Worm (Caenorhabditis elegans) whole organism, young adult: ENCODE results near the gene hex-1.
A peak's percentile ranks its signal among the peaks of the same experiment; 100 is the strongest.

Source experiments
- B0019.2 ChIP-seq: fragments of 200-800 bp; sonication (Bioruptor generic); conservative IDR thresholded peaks from 2 replicates; pipeline ENCODE4 v1.3.6; 2022; ENCODE audit warnings: missing genetic modification reagents, missing genetic modification characterization, missing compliant biosample characterization
- F23B12.7 ChIP-seq: sonication (generic microtip); optimal IDR thresholded peaks from 2 replicates; lab custom pipeline; 2017; ENCODE audit warnings: missing genetic modification characterization, mild to moderate bottlenecking, missing compliant biosample characterization, antibody characterized with exemption, moderate library complexity; ENCODE audit not compliant: insufficient read depth
- F37B4.10 ChIP-seq: fragments of 200-800 bp; sonication (Bioruptor generic); IDR thresholded peaks from 2 replicates; pipeline ENCODE4 v1.3.6; 2022; ENCODE audit warnings: missing genetic modification characterization, missing compliant biosample characterization
- F49E8.2 ChIP-seq: sonication (generic microtip); optimal IDR thresholded peaks from 3 replicates; lab custom pipeline; 2017; ENCODE audit warnings: missing genetic modification characterization, mild to moderate bottlenecking, missing compliant biosample characterization, antibody characterized with exemption, moderate library complexity; ENCODE audit not compliant: insufficient read depth
- K11D2.4 ChIP-seq: fragments of 200-800 bp; sonication (Bioruptor generic); IDR thresholded peaks from 2 replicates; pipeline ENCODE4 v1.3.6; 2022; ENCODE audit warnings: missing genetic modification reagents, missing genetic modification characterization, missing compliant biosample characterization
- K12H6.12 ChIP-seq: fragments of 200-800 bp; sonication (Bioruptor generic); optimal IDR thresholded peaks from 2 replicates; lab custom pipeline; 2018; ENCODE audit warnings: mild to moderate bottlenecking, missing genetic modification characterization, missing compliant biosample characterization
- T07F8.4 ChIP-seq: sonication (generic microtip); optimal IDR thresholded peaks from 2 replicates; lab custom pipeline; 2016; ENCODE audit warnings: mild to moderate bottlenecking, missing genetic modification characterization, moderate library complexity, missing compliant biosample characterization
- Y53G8AR.9 ChIP-seq: fragments of 200-800 bp; sonication (Bioruptor generic); conservative IDR thresholded peaks from 2 replicates; pipeline ENCODE4 v1.3.6; 2022; ENCODE audit warnings: missing genetic modification reagents, missing genetic modification characterization, missing compliant biosample characterization
- Y56A3A.18 ChIP-seq: fragments of 200-800 bp; sonication (Bioruptor generic); IDR thresholded peaks from 2 replicates; pipeline ENCODE4 v1.3.6; 2022; ENCODE audit warnings: missing genetic modification reagents, missing genetic modification characterization, missing compliant biosample characterization
- Y67H2A.10 ChIP-seq: fragments of 200-800 bp; sonication (Bioruptor generic); conservative IDR thresholded peaks from 2 replicates; pipeline ENCODE4 v1.3.6; 2022; ENCODE audit warnings: missing genetic modification reagents, missing genetic modification characterization, missing compliant biosample characterization
- ZK185.1 ChIP-seq: sonication (generic microtip); optimal IDR thresholded peaks from 2 replicates; lab custom pipeline; 2016; ENCODE audit warnings: mild to moderate bottlenecking, missing genetic modification characterization, missing compliant biosample characterization; ENCODE audit not compliant: poor library complexity, severe bottlenecking
- ama-1 ChIP-seq, 3 experiments: fragments of 150-350 bp in 1 of 3; sonication (generic microtip) in 2 of 3; optimal IDR thresholded peaks; 2 replicates each; lab custom pipeline; 2014 to 2018; ENCODE audit warnings: missing biosample characterization in 2 of 3, missing genetic modification characterization in 2 of 3, missing genetic modification reagents in 2 of 3
- aptf-3 ChIP-seq: fragments of 200-800 bp; sonication (Bioruptor generic); IDR thresholded peaks from 2 replicates; pipeline ENCODE4 v1.3.6; 2022; ENCODE audit warnings: missing genetic modification characterization, missing compliant biosample characterization
- bed-1 ChIP-seq: fragments of 200-800 bp; sonication (Bioruptor generic); IDR thresholded peaks from 2 replicates; pipeline ENCODE4 v1.3.6; 2022; ENCODE audit warnings: missing genetic modification reagents, missing genetic modification characterization, missing compliant biosample characterization
- ceh-100 ChIP-seq: fragments of 200-800 bp; sonication (Bioruptor generic); IDR thresholded peaks from 2 replicates; pipeline ENCODE4 v1.3.6; 2022; ENCODE audit warnings: missing genetic modification reagents, missing genetic modification characterization, missing compliant biosample characterization
- ceh-79 ChIP-seq: sonication (generic microtip); optimal IDR thresholded peaks from 2 replicates; lab custom pipeline; 2017; ENCODE audit warnings: mild to moderate bottlenecking, missing genetic modification characterization, missing compliant biosample characterization
- ceh-91 ChIP-seq: fragments of 200-800 bp; sonication (Bioruptor generic); IDR thresholded peaks from 2 replicates; pipeline ENCODE4 v1.3.6; 2022; ENCODE audit warnings: missing genetic modification reagents, missing genetic modification characterization, missing compliant biosample characterization
- dpff-1 ChIP-seq: sonication (generic microtip); optimal IDR thresholded peaks from 2 replicates; lab custom pipeline; 2017; ENCODE audit warnings: mild to moderate bottlenecking, missing genetic modification characterization, missing compliant biosample characterization
- dpl-1 ChIP-seq: fragments of 150-350 bp; optimal IDR thresholded peaks from 2 replicates; lab custom pipeline; 2014; ENCODE audit warnings: missing biosample characterization, missing genetic modification reagents, missing genetic modification characterization
- egl-44 ChIP-seq: fragments of 200-800 bp; sonication (Bioruptor generic); IDR thresholded peaks from 2 replicates; pipeline ENCODE4 v1.3.6; 2022; ENCODE audit warnings: missing genetic modification reagents, missing genetic modification characterization, missing compliant biosample characterization
- hmg-20 ChIP-seq: fragments of 200-800 bp; sonication (Bioruptor generic); IDR thresholded peaks from 2 replicates; pipeline ENCODE4 v1.3.6; 2022; ENCODE audit warnings: missing genetic modification reagents, missing genetic modification characterization, missing compliant biosample characterization
- let-526 ChIP-seq: fragments of 200-800 bp; sonication (Bioruptor generic); IDR thresholded peaks from 2 replicates; pipeline ENCODE4 v1.3.6; 2022; ENCODE audit warnings: missing genetic modification reagents, missing genetic modification characterization, missing compliant biosample characterization
- lin-35 ChIP-seq, 3 experiments: fragments of 150-350 bp in 2 of 3; sonication (generic microtip) in 1 of 3; optimal IDR thresholded peaks; 2 replicates each; lab custom pipeline; 2014 to 2018; ENCODE audit warnings: missing biosample characterization in 3 of 3, missing genetic modification characterization in 3 of 3, missing genetic modification reagents in 3 of 3
- lin-40 ChIP-seq: sonication (generic microtip); optimal IDR thresholded peaks from 2 replicates; lab custom pipeline; 2016; ENCODE audit warnings: missing genetic modification characterization, mild to moderate bottlenecking, missing compliant biosample characterization, missing genotype, missing genetic modification reagents
- lin-54 ChIP-seq: fragments of 200-800 bp; sonication (Bioruptor generic); optimal IDR thresholded peaks from 2 replicates; lab custom pipeline; 2018; ENCODE audit warnings: mild to moderate bottlenecking, missing genetic modification characterization, missing compliant biosample characterization
- madf-6 ChIP-seq: fragments of 200-800 bp; sonication (Bioruptor generic); IDR thresholded peaks from 2 replicates; pipeline ENCODE4 v1.3.6; 2022; ENCODE audit warnings: missing genetic modification reagents, missing genetic modification characterization, missing compliant biosample characterization
- madf-8 ChIP-seq: fragments of 200-800 bp; sonication (Bioruptor generic); conservative IDR thresholded peaks from 2 replicates; pipeline ENCODE4 v1.3.6; 2022; ENCODE audit warnings: missing genetic modification reagents, missing genetic modification characterization, missing compliant biosample characterization
- nfya-2 ChIP-seq: fragments of 200-800 bp; sonication (Bioruptor generic); IDR thresholded peaks from 2 replicates; pipeline ENCODE4 v1.3.6; 2022; ENCODE audit warnings: missing genetic modification reagents, missing genetic modification characterization, missing compliant biosample characterization
- nhr-80 ChIP-seq: sonication (generic microtip); optimal IDR thresholded peaks from 2 replicates; lab custom pipeline; 2016; ENCODE audit warnings: missing genetic modification characterization, missing compliant biosample characterization
- pbrm-1 ChIP-seq: fragments of 200-800 bp; sonication (Bioruptor generic); IDR thresholded peaks from 2 replicates; pipeline ENCODE4 v1.3.6; 2022; ENCODE audit warnings: missing genetic modification reagents, missing genetic modification characterization, missing compliant biosample characterization
- repo-1 ChIP-seq: sonication (generic microtip); optimal IDR thresholded peaks from 2 replicates; lab custom pipeline; 2017; ENCODE audit warnings: mild to moderate bottlenecking, missing genetic modification characterization, missing compliant biosample characterization
- sea-2 ChIP-seq: fragments of 200-800 bp; sonication (Bioruptor generic); IDR thresholded peaks from 2 replicates; pipeline ENCODE4 v1.3.6; 2022; ENCODE audit warnings: missing genetic modification characterization, missing compliant biosample characterization
- snpc-1.3 ChIP-seq: sonication (generic microtip); optimal IDR thresholded peaks from 2 replicates; lab custom pipeline; 2017; ENCODE audit warnings: missing genetic modification characterization, mild to moderate bottlenecking, missing compliant biosample characterization, antibody characterized with exemption, moderate library complexity, missing genotype, missing genetic modification reagents; ENCODE audit not compliant: insufficient read depth
- snpc-3.4 ChIP-seq: sonication (generic microtip); optimal IDR thresholded peaks from 2 replicates; lab custom pipeline; 2017; ENCODE audit warnings: missing genetic modification characterization, mild to moderate bottlenecking, missing compliant biosample characterization, antibody characterized with exemption, moderate library complexity, missing genotype, missing genetic modification reagents
- snpc-4 ChIP-seq, 5 experiments: fragments of 150-350 bp in 1 of 5; sonication (generic microtip) in 4 of 5; optimal IDR thresholded peaks; 2 replicates each; lab custom pipeline; 2014 to 2018; ENCODE audit warnings: missing genetic modification characterization in 5 of 5, missing biosample characterization in 3 of 5, antibody characterized with exemption in 2 of 5, mild to moderate bottlenecking in 2 of 5, missing compliant biosample characterization in 2 of 5, missing genotype in 2 of 5, moderate library complexity in 2 of 5, missing genetic modification reagents in 1 of 5
- somi-1 ChIP-seq: fragments of 200-800 bp; sonication (Bioruptor generic); optimal IDR thresholded peaks from 2 replicates; lab custom pipeline; 2018; ENCODE audit warnings: mild to moderate bottlenecking, missing genetic modification characterization, missing compliant biosample characterization
- tbx-9 ChIP-seq: sonication (generic microtip); optimal IDR thresholded peaks from 2 replicates; lab custom pipeline; 2016; ENCODE audit warnings: borderline replicate concordance, missing genetic modification characterization, inconsistent platforms, missing compliant biosample characterization
- tlf-1 ChIP-seq: fragments of 200-800 bp; sonication (Bioruptor generic); optimal IDR thresholded peaks from 2 replicates; lab custom pipeline; 2018; ENCODE audit warnings: mild to moderate bottlenecking, missing genetic modification characterization, missing compliant biosample characterization
- unc-62 ChIP-seq: fragments of 150-350 bp; optimal IDR thresholded peaks from 2 replicates; lab custom pipeline; 2014; ENCODE audit warnings: missing biosample characterization, missing genetic modification reagents, missing genetic modification characterization
- xnd-1 ChIP-seq: sonication (generic microtip); optimal IDR thresholded peaks from 2 replicates; lab custom pipeline; 2016; ENCODE audit warnings: missing genotype, missing genetic modification reagents, missing genetic modification characterization, missing compliant biosample characterization
- zfh-2 ChIP-seq: fragments of 200-800 bp; sonication (Bioruptor generic); conservative IDR thresholded peaks from 2 replicates; pipeline ENCODE4 v1.3.6; 2022; ENCODE audit warnings: missing genetic modification reagents, missing genetic modification characterization, missing compliant biosample characterization
- zim-3 ChIP-seq: sonication (generic microtip); optimal IDR thresholded peaks from 2 replicates; lab custom pipeline; 2017; ENCODE audit warnings: mild to moderate bottlenecking, missing genetic modification characterization, moderate library complexity, missing compliant biosample characterization
- ztf-18 ChIP-seq: sonication (generic microtip); optimal IDR thresholded peaks from 2 replicates; lab custom pipeline; 2016; ENCODE audit warnings: missing genotype, mild to moderate bottlenecking, missing genetic modification characterization, missing compliant biosample characterization
- ztf-25 ChIP-seq: fragments of 200-800 bp; sonication (Bioruptor generic); IDR thresholded peaks from 2 replicates; pipeline ENCODE4 v1.3.6; 2022; ENCODE audit warnings: missing genetic modification reagents, missing genetic modification characterization, missing compliant biosample characterization
- ztf-26 ChIP-seq: sonication (generic microtip); optimal IDR thresholded peaks from 2 replicates; lab custom pipeline; 2017; ENCODE audit warnings: missing genetic modification characterization, missing compliant biosample characterization
- ztf-28 ChIP-seq: fragments of 200-800 bp; sonication (Bioruptor generic); IDR thresholded peaks from 2 replicates; pipeline ENCODE4 v1.3.6; 2022; ENCODE audit warnings: missing genetic modification reagents, missing genetic modification characterization, missing compliant biosample characterization
- ztf-3 ChIP-seq: fragments of 200-800 bp; sonication (Bioruptor generic); optimal IDR thresholded peaks from 2 replicates; lab custom pipeline; 2018; ENCODE audit warnings: mild to moderate bottlenecking, missing genetic modification characterization, missing compliant biosample characterization

hex-1 gene

ce11 chrX:2237438-2237961, 16.6 kb downstream of the hex-1 start, which contains the start of gene vha-15 (continued):
- TF ChIP-seq aptf-3 (GFP tag; lab: Robert Waterston, UW), result no peak
- no peak for TF ChIP-seq repo-1 (tag; lab: Kevin White, UChicago)
- TF ChIP-seq bed-1 (GFP tag; lab: Robert Waterston, UW), result no peak
- peak in 1 of 3 experiments; percentile 57 for TF ChIP-seq lin-35 (GFP tag; optimal IDR thresholded peaks at IDR 0.05; lab: Kevin White, UChicago)
- TF ChIP-seq nhr-80 (tag; lab: Kevin White, UChicago), result peak; percentile 69
- 0 out of 2 replicates have a peak, but pooled peaks have one; percentile 14 for TF ChIP-seq madf-6
- no peak for TF ChIP-seq ztf-25 (GFP tag; lab: Robert Waterston, UW)
- TF ChIP-seq ama-1 (optimal IDR thresholded peaks at IDR 0.05; lab: Kevin White, UChicago), result no peak
- no peak for TF ChIP-seq ama-1 (GFP tag; optimal IDR thresholded peaks at IDR 0.05; lab: Kevin White, UChicago)
- no peak for TF ChIP-seq F49E8.2 (tag; lab: Kevin White, UChicago)
- TF ChIP-seq let-526, result no peak
- TF ChIP-seq unc-62, result peak; percentile 7
- no peak for TF ChIP-seq ztf-26
- TF ChIP-seq Y56A3A.18 (GFP tag; lab: Robert Waterston, UW), result 0 out of 2 replicates have a peak, but pooled peaks have one; percentile 45
- no peak for TF ChIP-seq snpc-3.4 (tag; lab: Kevin White, UChicago)
- TF ChIP-seq lin-54 (GFP tag; lab: Kevin White, UChicago), result no peak
- no peak for TF ChIP-seq F23B12.7 (tag; lab: Kevin White, UChicago)
- no peak for TF ChIP-seq dpl-1 (GFP tag; lab: Kevin White, UChicago)
- TF ChIP-seq tlf-1 (GFP tag; lab: Kevin White, UChicago), result no peak
- TF ChIP-seq zfh-2 (GFP tag; lab: Robert Waterston, UW), result no peak
- no peak for TF ChIP-seq snpc-4 (GFP tag; optimal IDR thresholded peaks at IDR 0.05; lab: Kevin White, UChicago)
- TF ChIP-seq snpc-4 (tag; optimal IDR thresholded peaks at IDR 0.05; lab: Kevin White, UChicago), result peak in 1 of 4 experiments; percentile 59
- no peak for TF ChIP-seq B0019.2 (GFP tag; lab: Robert Waterston, UW)
- TF ChIP-seq somi-1, result no peak
- TF ChIP-seq snpc-1.3 (tag; lab: Kevin White, UChicago), result no peak
- no peak for TF ChIP-seq zim-3
- no peak for TF ChIP-seq K11D2.4 (GFP tag; lab: Robert Waterston, UW)
- no peak for TF ChIP-seq ztf-3 (GFP tag; lab: Kevin White, UChicago)
- peak; percentile 72 for TF ChIP-seq lin-40
- TF ChIP-seq T07F8.4 (tag; lab: Kevin White, UChicago), result no peak
- no peak for TF ChIP-seq sea-2 (GFP tag; lab: Robert Waterston, UW)
- no peak for TF ChIP-seq hmg-20
- no peak for TF ChIP-seq ztf-28 (GFP tag; lab: Robert Waterston, UW)
- no peak for TF ChIP-seq tbx-9 (tag; lab: Kevin White, UChicago)
- no peak for TF ChIP-seq ceh-91 (GFP tag; lab: Robert Waterston, UW)
- no peak for TF ChIP-seq ztf-18
- TF ChIP-seq nfya-2, result no peak
- no peak for TF ChIP-seq egl-44 (GFP tag; lab: Robert Waterston, UW)
- TF ChIP-seq K12H6.12, result no peak
- no peak for TF ChIP-seq Y53G8AR.9 (GFP tag; lab: Robert Waterston, UW)
- TF ChIP-seq Y67H2A.10, result no peak
- TF ChIP-seq madf-8 (GFP tag; lab: Robert Waterston, UW), result no peak
- TF ChIP-seq dpff-1 (tag; lab: Kevin White, UChicago), result no peak
- TF ChIP-seq pbrm-1 (GFP tag; lab: Robert Waterston, UW), result peak; percentile 30; the same call in 1 of the 2 replicates
- TF ChIP-seq ceh-79 (tag; lab: Kevin White, UChicago), result no peak
- no peak for TF ChIP-seq F37B4.10
- TF ChIP-seq ceh-100 (GFP tag; lab: Robert Waterston, UW), result no peak
- no peak for TF ChIP-seq xnd-1 (tag; lab: Kevin White, UChicago)
- peak; percentile 26 for TF ChIP-seq ZK185.1 (tag; lab: Kevin White, UChicago)
